Worm (Caenorhabditis elegans) whole organism, young adult: ENCODE data around the gene Y65A5A.1.
A peak's percentile ranks its signal among the peaks of the same experiment; 100 is the strongest.

Experiments used
- B0019.2 ChIP-seq: fragments of 200-800 bp; sonication (Bioruptor generic); conservative IDR thresholded peaks from 2 replicates; pipeline ENCODE4 v1.3.6; 2022; ENCODE audit warnings: missing genetic modification reagents, missing genetic modification characterization, missing compliant biosample characterization
- B0035.1 ChIP-seq: sonication (generic microtip); optimal IDR thresholded peaks from 2 replicates; lab custom pipeline; 2016; ENCODE audit warnings: missing genetic modification characterization, mild to moderate bottlenecking, missing compliant biosample characterization, missing genotype, missing genetic modification reagents
- B0261.1 ChIP-seq: sonication (generic microtip); optimal IDR thresholded peaks from 2 replicates; lab custom pipeline; 2016; ENCODE audit warnings: mild to moderate bottlenecking, missing genetic modification characterization, moderate library complexity, missing compliant biosample characterization
- C06A6.2 ChIP-seq: fragments of 200-800 bp; sonication (Bioruptor generic); conservative IDR thresholded peaks from 2 replicates; pipeline ENCODE4 v1.3.6; 2022; ENCODE audit warnings: missing genetic modification characterization, missing compliant biosample characterization
- F10E7.11 ChIP-seq: sonication (generic microtip); optimal IDR thresholded peaks from 2 replicates; lab custom pipeline; 2017; ENCODE audit warnings: mild to moderate bottlenecking, missing genetic modification characterization, moderate library complexity, missing compliant biosample characterization
- F33H1.4 ChIP-seq: fragments of 200-800 bp; sonication (Bioruptor generic); IDR thresholded peaks from 2 replicates; pipeline ENCODE4 v1.3.6; 2022; ENCODE audit warnings: missing genetic modification reagents, missing genetic modification characterization, missing compliant biosample characterization
- F37B4.10 ChIP-seq: fragments of 200-800 bp; sonication (Bioruptor generic); IDR thresholded peaks from 2 replicates; pipeline ENCODE4 v1.3.6; 2022; ENCODE audit warnings: missing genetic modification characterization, missing compliant biosample characterization
- F55B11.4 ChIP-seq: sonication (generic microtip); optimal IDR thresholded peaks from 2 replicates; lab custom pipeline; 2016; ENCODE audit warnings: missing compliant biosample characterization, missing genetic modification characterization, borderline replicate concordance; ENCODE audit not compliant: insufficient read depth
- K11D2.4 ChIP-seq: fragments of 200-800 bp; sonication (Bioruptor generic); IDR thresholded peaks from 2 replicates; pipeline ENCODE4 v1.3.6; 2022; ENCODE audit warnings: missing genetic modification reagents, missing genetic modification characterization, missing compliant biosample characterization
- K12H6.12 ChIP-seq: fragments of 200-800 bp; sonication (Bioruptor generic); optimal IDR thresholded peaks from 2 replicates; lab custom pipeline; 2018; ENCODE audit warnings: mild to moderate bottlenecking, missing genetic modification characterization, missing compliant biosample characterization
- T07F8.4 ChIP-seq: sonication (generic microtip); optimal IDR thresholded peaks from 2 replicates; lab custom pipeline; 2016; ENCODE audit warnings: mild to moderate bottlenecking, missing genetic modification characterization, moderate library complexity, missing compliant biosample characterization
- Y53F4B.3 ChIP-seq: fragments of 200-800 bp; sonication (Bioruptor generic); IDR thresholded peaks from 2 replicates; pipeline ENCODE4 v1.3.6; 2022; ENCODE audit warnings: missing genetic modification reagents, missing genetic modification characterization, missing compliant biosample characterization
- Y53G8AR.9 ChIP-seq: fragments of 200-800 bp; sonication (Bioruptor generic); conservative IDR thresholded peaks from 2 replicates; pipeline ENCODE4 v1.3.6; 2022; ENCODE audit warnings: missing genetic modification reagents, missing genetic modification characterization, missing compliant biosample characterization
- Y67H2A.10 ChIP-seq: fragments of 200-800 bp; sonication (Bioruptor generic); conservative IDR thresholded peaks from 2 replicates; pipeline ENCODE4 v1.3.6; 2022; ENCODE audit warnings: missing genetic modification reagents, missing genetic modification characterization, missing compliant biosample characterization
- Y95B8A.8 ChIP-seq: fragments of 200-800 bp; sonication (Bioruptor generic); IDR thresholded peaks from 2 replicates; pipeline ENCODE4 v1.3.6; 2022; ENCODE audit warnings: missing genetic modification reagents, missing genetic modification characterization, missing compliant biosample characterization
- ama-1 ChIP-seq, 3 experiments: fragments of 150-350 bp in 1 of 3; sonication (generic microtip) in 2 of 3; optimal IDR thresholded peaks; 2 replicates each; lab custom pipeline; 2014 to 2018; ENCODE audit warnings: missing biosample characterization in 2 of 3, missing genetic modification characterization in 2 of 3, missing genetic modification reagents in 2 of 3
- ccch-3 ChIP-seq: fragments of 200-800 bp; sonication (Bioruptor generic); optimal IDR thresholded peaks from 2 replicates; lab custom pipeline; 2018; ENCODE audit warnings: mild to moderate bottlenecking, missing genetic modification characterization, missing compliant biosample characterization
- cebp-2 ChIP-seq: fragments of 200-800 bp; sonication (Bioruptor generic); IDR thresholded peaks from 2 replicates; pipeline ENCODE4 v1.3.6; 2022; ENCODE audit warnings: missing genetic modification characterization, missing compliant biosample characterization
- ceh-27 ChIP-seq: fragments of 200-800 bp; sonication (Bioruptor generic); optimal IDR thresholded peaks from 2 replicates; lab custom pipeline; 2018; ENCODE audit warnings: mild to moderate bottlenecking, missing genetic modification characterization, moderate library complexity, missing compliant biosample characterization
- ceh-40 ChIP-seq: fragments of 200-800 bp; sonication (Bioruptor generic); IDR thresholded peaks from 2 replicates; pipeline ENCODE4 v1.3.6; 2022; ENCODE audit warnings: missing genetic modification characterization, missing compliant biosample characterization
- ceh-79 ChIP-seq: sonication (generic microtip); optimal IDR thresholded peaks from 2 replicates; lab custom pipeline; 2017; ENCODE audit warnings: mild to moderate bottlenecking, missing genetic modification characterization, missing compliant biosample characterization
- dpff-1 ChIP-seq: sonication (generic microtip); optimal IDR thresholded peaks from 2 replicates; lab custom pipeline; 2017; ENCODE audit warnings: mild to moderate bottlenecking, missing genetic modification characterization, missing compliant biosample characterization
- dpl-1 ChIP-seq: fragments of 150-350 bp; optimal IDR thresholded peaks from 2 replicates; lab custom pipeline; 2014; ENCODE audit warnings: missing biosample characterization, missing genetic modification reagents, missing genetic modification characterization
- efl-1 ChIP-seq: fragments of 150-350 bp; optimal IDR thresholded peaks from 2 replicates; lab custom pipeline; 2014; ENCODE audit warnings: missing biosample characterization, missing genetic modification reagents, missing genetic modification characterization
- fkh-3 ChIP-seq: sonication (generic microtip); optimal IDR thresholded peaks from 2 replicates; lab custom pipeline; 2016; ENCODE audit warnings: mild to moderate bottlenecking, missing genetic modification characterization, missing compliant biosample characterization
- him-1 ChIP-seq: sonication (generic microtip); optimal IDR thresholded peaks from 2 replicates; lab custom pipeline; 2016; ENCODE audit warnings: missing genotype, missing genetic modification reagents, missing genetic modification characterization, missing compliant biosample characterization
- hlh-12 ChIP-seq: sonication (generic microtip); optimal IDR thresholded peaks from 2 replicates; lab custom pipeline; 2016; ENCODE audit warnings: missing genetic modification characterization, missing compliant biosample characterization
- hlh-26 ChIP-seq: fragments of 200-800 bp; sonication (Bioruptor generic); conservative IDR thresholded peaks from 2 replicates; pipeline ENCODE4 v1.3.6; 2022; ENCODE audit warnings: missing genetic modification reagents, missing genetic modification characterization, missing compliant biosample characterization
- hmg-1.2 ChIP-seq: fragments of 200-800 bp; sonication (Bioruptor generic); IDR thresholded peaks from 2 replicates; pipeline ENCODE4 v1.3.6; 2022; ENCODE audit warnings: missing genetic modification reagents, missing genetic modification characterization, missing compliant biosample characterization
- lag-1 ChIP-seq: fragments of 200-800 bp; sonication (Bioruptor generic); IDR thresholded peaks from 2 replicates; pipeline ENCODE4 v1.3.6; 2022; ENCODE audit warnings: missing genetic modification reagents, missing genetic modification characterization, missing compliant biosample characterization
- let-526 ChIP-seq: fragments of 200-800 bp; sonication (Bioruptor generic); IDR thresholded peaks from 2 replicates; pipeline ENCODE4 v1.3.6; 2022; ENCODE audit warnings: missing genetic modification reagents, missing genetic modification characterization, missing compliant biosample characterization
- lin-26 ChIP-seq: fragments of 200-800 bp; sonication (Bioruptor generic); IDR thresholded peaks from 2 replicates; pipeline ENCODE4 v1.3.6; 2022; ENCODE audit warnings: missing genetic modification reagents, missing genetic modification characterization, missing compliant biosample characterization
- lin-54 ChIP-seq: fragments of 200-800 bp; sonication (Bioruptor generic); optimal IDR thresholded peaks from 2 replicates; lab custom pipeline; 2018; ENCODE audit warnings: mild to moderate bottlenecking, missing genetic modification characterization, missing compliant biosample characterization
- madf-6 ChIP-seq: fragments of 200-800 bp; sonication (Bioruptor generic); IDR thresholded peaks from 2 replicates; pipeline ENCODE4 v1.3.6; 2022; ENCODE audit warnings: missing genetic modification reagents, missing genetic modification characterization, missing compliant biosample characterization
- mcd-1 ChIP-seq: fragments of 200-800 bp; sonication (Bioruptor generic); IDR thresholded peaks from 2 replicates; pipeline ENCODE4 v1.3.6; 2022; ENCODE audit warnings: missing genetic modification reagents, missing genetic modification characterization, missing compliant biosample characterization
- nfya-1 ChIP-seq: sonication (generic microtip); optimal IDR thresholded peaks from 2 replicates; lab custom pipeline; 2017; ENCODE audit warnings: antibody characterized with exemption, missing compliant biosample characterization, missing genetic modification characterization, borderline replicate concordance; ENCODE audit not compliant: insufficient read depth
- nhr-120 ChIP-seq: fragments of 200-800 bp; sonication (Bioruptor generic); IDR thresholded peaks from 2 replicates; pipeline ENCODE4 v1.3.6; 2022; ENCODE audit warnings: missing genetic modification characterization, missing compliant biosample characterization
- nhr-179 ChIP-seq: sonication (generic microtip); optimal IDR thresholded peaks from 2 replicates; lab custom pipeline; 2016; ENCODE audit warnings: mild to moderate bottlenecking, missing genetic modification characterization, missing compliant biosample characterization
- pbrm-1 ChIP-seq: fragments of 200-800 bp; sonication (Bioruptor generic); IDR thresholded peaks from 2 replicates; pipeline ENCODE4 v1.3.6; 2022; ENCODE audit warnings: missing genetic modification reagents, missing genetic modification characterization, missing compliant biosample characterization
- rec-8 ChIP-seq, 2 experiments: sonication (generic microtip); optimal IDR thresholded peaks; 2 replicates each; lab custom pipeline; 2016; ENCODE audit warnings: mild to moderate bottlenecking in 2 of 2, missing genetic modification characterization in 2 of 2, missing genetic modification reagents in 2 of 2, missing genotype in 2 of 2, missing biosample characterization in 1 of 2, missing compliant biosample characterization in 1 of 2, moderate library complexity in 1 of 2
- repo-1 ChIP-seq: sonication (generic microtip); optimal IDR thresholded peaks from 2 replicates; lab custom pipeline; 2017; ENCODE audit warnings: mild to moderate bottlenecking, missing genetic modification characterization, missing compliant biosample characterization
- sdz-38 ChIP-seq: sonication (generic microtip); optimal IDR thresholded peaks from 2 replicates; lab custom pipeline; 2016; ENCODE audit warnings: missing genotype, missing genetic modification characterization, missing compliant biosample characterization
- unc-62 ChIP-seq: fragments of 150-350 bp; optimal IDR thresholded peaks from 2 replicates; lab custom pipeline; 2014; ENCODE audit warnings: missing biosample characterization, missing genetic modification reagents, missing genetic modification characterization
- xnd-1 ChIP-seq: sonication (generic microtip); optimal IDR thresholded peaks from 2 replicates; lab custom pipeline; 2016; ENCODE audit warnings: missing genotype, missing genetic modification reagents, missing genetic modification characterization, missing compliant biosample characterization
- ztf-26 ChIP-seq: sonication (generic microtip); optimal IDR thresholded peaks from 2 replicates; lab custom pipeline; 2017; ENCODE audit warnings: missing genetic modification characterization, missing compliant biosample characterization
- ztf-3 ChIP-seq: fragments of 200-800 bp; sonication (Bioruptor generic); optimal IDR thresholded peaks from 2 replicates; lab custom pipeline; 2018; ENCODE audit warnings: mild to moderate bottlenecking, missing genetic modification characterization, missing compliant biosample characterization

The Y65A5A.1 gene

ce11 chrIV:16400412-16401381 lies 1.1 kb upstream of the Y65A5A.1 start:
- TF ChIP-seq rec-8 (tag; optimal IDR thresholded peaks at IDR 0.05; lab: Kevin White, UChicago): peak; percentile 75 to 84
- peak; percentile 48; the same call in 1 of the 2 replicates for TF ChIP-seq madf-6
- no peak; the same call in 1 of the 2 replicates for TF ChIP-seq B0019.2 (GFP tag; lab: Robert Waterston, UW)
- no peak for TF ChIP-seq xnd-1 (tag; lab: Kevin White, UChicago)
- TF ChIP-seq K12H6.12 (tag; lab: Kevin White, UChicago): no peak
- no peak for TF ChIP-seq ccch-3 (GFP tag; lab: Kevin White, UChicago)
- TF ChIP-seq hmg-1.2 (GFP tag; lab: Robert Waterston, UW): peak; percentile 75
- peak; percentile 23 for TF ChIP-seq dpff-1
- TF ChIP-seq K11D2.4: no peak
- peak; percentile 72 for TF ChIP-seq lin-54 (GFP tag; lab: Kevin White, UChicago)
- peak; percentile 44; the same call in 1 of the 2 replicates for TF ChIP-seq mcd-1 (GFP tag; lab: Robert Waterston, UW)
- no peak for TF ChIP-seq Y53G8AR.9 (GFP tag; lab: Robert Waterston, UW)
- peak; percentile 5 for TF ChIP-seq ztf-26
- no peak for TF ChIP-seq nfya-1 (tag; lab: Kevin White, UChicago)
- no peak for TF ChIP-seq C06A6.2 (GFP tag; lab: Robert Waterston, UW)
- no peak for TF ChIP-seq cebp-2
- 0 out of 2 replicates have a peak, but pooled peaks have one; percentile 40 for TF ChIP-seq let-526
- peak; percentile 73; the same call in 1 of the 2 replicates for TF ChIP-seq ceh-40
- peak; percentile 44 for TF ChIP-seq him-1
- TF ChIP-seq ceh-79 (tag; lab: Kevin White, UChicago): peak; percentile 43
- 0 out of 2 replicates have a peak, but pooled peaks have one; percentile 51 for TF ChIP-seq Y95B8A.8
- no peak for TF ChIP-seq hlh-12 (tag; lab: Kevin White, UChicago)
- TF ChIP-seq pbrm-1: peak; percentile 90
- peak; percentile 42 for TF ChIP-seq T07F8.4
- no peak for TF ChIP-seq nhr-179 (tag; lab: Kevin White, UChicago)
- TF ChIP-seq sdz-38 (tag; lab: Kevin White, UChicago): no peak
- no peak for TF ChIP-seq F10E7.11
- no peak for TF ChIP-seq unc-62 (GFP tag; lab: Kevin White, UChicago)
- TF ChIP-seq fkh-3: no peak
- 0 out of 2 replicates have a peak, but pooled peaks have one; percentile 54 for TF ChIP-seq Y53F4B.3 (GFP tag; lab: Robert Waterston, UW)
- no peak for TF ChIP-seq repo-1 (tag; lab: Kevin White, UChicago)
- TF ChIP-seq hlh-26 (GFP tag; lab: Robert Waterston, UW): no peak
- TF ChIP-seq F33H1.4 (GFP tag; lab: Robert Waterston, UW): 0 out of 2 replicates have a peak, but pooled peaks have one; percentile 9
- TF ChIP-seq lag-1 (GFP tag; lab: Robert Waterston, UW): no peak
- TF ChIP-seq efl-1 (GFP tag; lab: Kevin White, UChicago): no peak
- TF ChIP-seq Y67H2A.10 (GFP tag; lab: Robert Waterston, UW): no peak
- no peak for TF ChIP-seq ztf-3 (GFP tag; lab: Kevin White, UChicago)
- peak; percentile 95 for TF ChIP-seq lin-26 (GFP tag; lab: Robert Waterston, UW)
- no peak for TF ChIP-seq F55B11.4 (tag; lab: Kevin White, UChicago)
- no peak for TF ChIP-seq F37B4.10
- 0 out of 2 replicates have a peak, but pooled peaks have one; percentile 13 for TF ChIP-seq nhr-120 (GFP tag; lab: Robert Waterston, UW)
- TF ChIP-seq ceh-27: peak; percentile 28
- TF ChIP-seq B0035.1 (tag; lab: Kevin White, UChicago): no peak
- no peak for TF ChIP-seq dpl-1 (GFP tag; lab: Kevin White, UChicago)
- TF ChIP-seq ama-1 (optimal IDR thresholded peaks at IDR 0.05; lab: Kevin White, UChicago): no peak
- peak; percentile 72 to 83 for TF ChIP-seq ama-1 (GFP tag; optimal IDR thresholded peaks at IDR 0.05; lab: Kevin White, UChicago)
- TF ChIP-seq B0261.1 (tag; lab: Kevin White, UChicago): peak; percentile 94
